Worm (Caenorhabditis elegans) whole organism, L4/young adult: ENCODE measurements around the gene rom-2.

Experiments
- W03F9.2 ChIP-seq: fragments of 150-350 bp; optimal IDR thresholded peaks from 2 replicates; lab custom pipeline; 2014; ENCODE audit warnings: missing biosample characterization, missing genetic modification characterization
- dao-5 ChIP-seq: sonication (generic microtip); optimal IDR thresholded peaks from 2 replicates; lab custom pipeline; 2016; ENCODE audit warnings: missing genotype, missing genetic modification characterization, moderate library complexity, missing compliant biosample characterization
- him-1 ChIP-seq: sonication (generic microtip); optimal IDR thresholded peaks from 2 replicates; lab custom pipeline; 2016; ENCODE audit warnings: missing genotype, missing genetic modification reagents, missing genetic modification characterization, missing compliant biosample characterization

Gene rom-2

DNA sequence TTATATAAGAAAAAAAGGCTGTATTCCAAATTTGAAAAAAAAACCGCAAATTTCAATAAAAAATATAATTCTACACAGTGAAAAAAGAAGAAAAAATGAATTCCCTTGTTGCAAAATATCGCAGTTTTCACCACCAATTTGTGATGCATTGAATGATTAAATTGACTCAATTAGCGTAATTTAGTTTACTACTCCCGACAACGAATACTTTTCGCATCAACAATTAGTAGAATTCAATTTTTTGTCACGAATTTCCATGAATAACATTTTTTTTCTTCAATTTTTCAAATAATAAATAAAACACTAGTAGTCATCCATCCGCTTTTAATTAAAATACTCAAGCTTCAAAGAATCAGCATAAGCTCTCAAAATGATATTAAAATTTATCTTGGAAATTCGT, 10.1 kb downstream of the rom-2 start:
- TF ChIP-seq W03F9.2 (tag; lab: Kevin White, UChicago) (no peak), dao-5 (tag; lab: Kevin White, UChicago) (no peak), him-1 (tag; lab: Kevin White, UChicago) (no peak)

DNA sequence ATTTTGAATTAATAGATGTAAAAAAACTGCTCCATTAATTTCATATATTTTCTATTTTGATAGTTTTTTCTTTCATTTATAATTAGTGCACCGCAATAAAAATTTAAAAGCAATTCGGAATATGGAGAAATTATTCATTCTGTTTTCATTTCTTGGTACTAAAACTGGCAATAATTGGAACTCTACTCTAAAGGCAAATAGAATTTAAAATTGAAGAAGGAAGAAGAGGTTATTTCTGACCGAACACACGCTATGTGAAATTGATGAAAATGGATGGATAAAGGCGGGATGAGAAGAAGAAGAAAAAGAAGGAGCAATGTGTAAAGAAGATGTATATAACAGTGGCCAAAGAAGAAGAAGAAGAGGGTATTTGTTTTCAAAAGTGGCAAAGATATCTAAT, 12.2 kb downstream of the rom-2 start:
- no peak for TF ChIP-seq W03F9.2 (tag; lab: Kevin White, UChicago)
- no peak for TF ChIP-seq dao-5 (tag; lab: Kevin White, UChicago)
- TF ChIP-seq him-1 (tag; lab: Kevin White, UChicago), result no peak

DNA sequence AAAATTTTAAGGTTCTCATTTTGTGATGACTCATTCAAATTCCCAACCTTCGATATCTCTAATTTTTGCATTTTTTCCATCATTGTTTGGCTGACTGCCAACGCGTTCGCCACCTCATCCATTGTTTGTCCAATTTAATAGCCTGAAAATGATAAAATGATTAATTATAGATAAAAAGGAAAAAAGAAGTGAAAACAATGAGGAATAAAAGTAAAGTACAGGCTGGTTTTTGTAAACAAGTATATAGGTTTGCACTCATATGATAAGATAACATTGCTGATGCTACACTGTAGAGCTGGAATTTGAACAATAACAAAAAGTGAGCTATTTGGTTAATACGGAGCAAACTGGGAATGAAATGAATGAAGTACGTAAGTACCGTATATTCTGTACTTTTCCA, 13.2 kb downstream of the rom-2 start, which contains the start of gene C48B4.3:
Gene C48B4.3, minus strand, starts transcription at position 149 of the 400 bp plus-strand sequence.
- no peak for TF ChIP-seq dao-5 (tag; lab: Kevin White, UChicago)
- no peak for TF ChIP-seq him-1 (tag; lab: Kevin White, UChicago)
- no peak for TF ChIP-seq W03F9.2 (tag; lab: Kevin White, UChicago)

- TF ChIP-seq dao-5 (tag; lab: Kevin White, UChicago), result no peak
- no peak for TF ChIP-seq W03F9.2 (tag; lab: Kevin White, UChicago)
- no peak for TF ChIP-seq him-1 (tag; lab: Kevin White, UChicago)
Measured at ce11 chrIII:9580039-9580891, 15.2 kb downstream of the rom-2 start, which contains the start of gene ced-7. Gene ced-7 (minus strand): TSS chrIII:9580089.

- TF ChIP-seq W03F9.2 (tag; lab: Kevin White, UChicago), result no peak
- no peak for TF ChIP-seq dao-5 (tag; lab: Kevin White, UChicago)
- no peak for TF ChIP-seq him-1 (tag; lab: Kevin White, UChicago)
Measured at ce11 chrIII:9570869-9571268, 24.6 kb downstream of the rom-2 start.

DNA sequence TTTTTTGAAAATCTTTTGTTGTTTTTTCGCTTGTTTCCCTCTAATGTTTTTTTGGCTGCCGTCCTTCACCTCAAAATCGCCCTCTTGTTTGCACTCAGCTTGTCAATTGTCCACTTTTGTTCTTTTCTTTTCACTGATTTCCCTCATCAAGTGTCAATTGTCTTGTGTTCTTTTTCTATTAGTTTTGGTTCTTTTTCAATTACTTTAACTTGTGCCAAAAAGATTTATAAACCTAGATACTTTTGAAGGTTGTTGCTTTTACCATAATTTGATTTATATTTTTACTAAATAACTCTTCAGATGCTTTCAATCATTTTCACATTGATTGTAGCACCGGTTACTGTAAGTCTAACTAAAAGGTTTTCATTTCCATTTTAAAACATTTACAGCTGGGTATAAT, 27.0 kb downstream of the rom-2 start, which contains the start of gene C48B4.13:
Gene C48B4.13, plus strand, starts transcription at position 301 of the 400 bp plus-strand sequence.
- TF ChIP-seq W03F9.2 (tag; lab: Kevin White, UChicago) (no peak), dao-5 (tag; lab: Kevin White, UChicago) (no peak), him-1 (tag; lab: Kevin White, UChicago) (no peak)

ce11 chrIII:9565973-9566372, 29.5 kb downstream of the rom-2 start, which contains the start of gene C48B4.11:
Gene C48B4.11 (minus strand): TSS chrIII:9566115.
- TF ChIP-seq W03F9.2 (tag; lab: Kevin White, UChicago), result no peak
- no peak for TF ChIP-seq dao-5 (tag; lab: Kevin White, UChicago)
- TF ChIP-seq him-1 (tag; lab: Kevin White, UChicago), result no peak

DNA sequence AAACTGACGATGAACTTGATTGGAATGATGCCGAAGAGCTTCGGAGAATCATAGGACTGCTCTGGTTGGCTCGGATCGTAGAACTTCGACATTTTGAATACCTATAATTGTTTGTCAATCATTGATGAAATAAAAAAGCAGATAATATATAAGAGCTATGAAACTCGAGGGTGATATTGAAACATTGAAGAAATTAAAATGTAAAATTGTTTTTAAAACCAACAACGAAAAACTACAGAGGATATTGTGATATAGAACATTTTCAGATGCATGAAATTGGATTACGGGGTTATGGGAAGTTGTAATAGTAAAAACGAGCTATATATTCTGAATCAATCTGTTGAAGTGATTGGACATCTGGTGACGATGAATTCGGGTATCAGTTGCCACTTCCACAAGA, 31.1 kb downstream of the rom-2 start, which contains the start of gene C48B4.10:
Gene C48B4.10, minus strand, starts transcription at position 101 of the 400 bp plus-strand sequence.
- no peak for TF ChIP-seq W03F9.2 (tag; lab: Kevin White, UChicago)
- no peak for TF ChIP-seq him-1 (tag; lab: Kevin White, UChicago)
- TF ChIP-seq dao-5 (tag; lab: Kevin White, UChicago), result no peak

DNA sequence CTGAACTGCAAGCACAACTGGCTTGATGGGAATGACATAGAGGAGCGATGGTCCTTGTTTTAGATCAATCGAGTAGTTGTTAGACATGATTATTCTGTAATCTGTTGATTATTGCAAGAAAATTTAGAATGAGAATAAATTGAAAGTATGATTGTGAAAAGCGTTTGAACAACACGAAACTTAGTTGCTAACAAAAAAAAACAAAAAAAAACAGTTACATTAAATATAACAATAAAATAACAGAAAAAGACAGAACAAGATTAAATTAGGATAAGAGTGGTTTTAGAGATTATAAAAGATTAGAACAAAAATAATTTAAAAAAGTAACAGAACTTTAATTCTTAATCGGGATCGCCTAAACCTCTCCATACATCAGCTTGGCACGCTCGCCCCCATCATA, 32.2 kb downstream of the rom-2 start, which contains the start of gene C48B4.9:
Gene C48B4.9, minus strand, starts transcription at position 101 of the 400 bp plus-strand sequence.
- TF ChIP-seq him-1 (tag; lab: Kevin White, UChicago) (no peak), W03F9.2 (tag; lab: Kevin White, UChicago) (no peak)

ce11 chrIII:9561158-9561557, 34.3 kb downstream of the rom-2 start, which contains the start of gene C48B4.8:
Gene C48B4.8 (minus strand): TSS chrIII:9561258.
- TF ChIP-seq him-1 (tag; lab: Kevin White, UChicago) (no peak), dao-5 (tag; lab: Kevin White, UChicago) (no peak), W03F9.2 (tag; lab: Kevin White, UChicago) (no peak)

- TF ChIP-seq W03F9.2 (tag; lab: Kevin White, UChicago), result peak; percentile 15
- TF ChIP-seq him-1 (tag; lab: Kevin White, UChicago), result no peak
Measured at ce11 chrIII:9559381-9559881, 36.0 kb downstream of the rom-2 start, which contains the start of gene C48B4.7. Gene C48B4.7 (minus strand): TSS chrIII:9559431.

ce11 chrIII:9558463-9558862, 37.0 kb downstream of the rom-2 start, which contains the start of gene C48B4.6:
Gene C48B4.6 (minus strand): TSS chrIII:9558563.
- TF ChIP-seq him-1 (tag; lab: Kevin White, UChicago) (no peak), W03F9.2 (tag; lab: Kevin White, UChicago) (no peak), dao-5 (tag; lab: Kevin White, UChicago) (no peak)

DNA sequence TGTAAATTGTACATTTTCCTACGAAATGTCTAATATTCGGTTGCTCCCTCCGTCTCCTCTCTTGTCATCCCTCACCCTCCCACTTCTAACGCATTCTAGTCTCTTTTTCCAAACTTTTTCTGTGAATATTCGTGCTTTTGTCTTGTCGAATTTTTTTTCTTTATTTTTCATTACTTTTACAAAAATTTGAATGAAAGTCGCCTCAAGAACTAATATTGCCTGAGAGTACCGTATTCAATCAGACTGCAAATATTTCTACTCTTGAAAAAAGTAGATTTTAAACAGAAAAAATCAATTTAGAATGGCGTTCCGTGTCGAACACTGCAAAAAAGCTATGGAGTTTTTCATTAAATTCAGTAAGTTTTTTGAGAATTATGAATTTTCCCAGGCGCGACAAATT, 39.2 kb downstream of the rom-2 start, which contains the start of gene ZK1098.11:
Gene ZK1098.11, plus strand, starts transcription at position 301 of the 400 bp plus-strand sequence.
- no peak for TF ChIP-seq W03F9.2 (tag; lab: Kevin White, UChicago)
- TF ChIP-seq him-1 (tag; lab: Kevin White, UChicago), result no peak
- TF ChIP-seq dao-5 (tag; lab: Kevin White, UChicago), result no peak
